Fruit fly (Drosophila melanogaster): ENCODE measurements around the gene for.

The for gene

DNA sequence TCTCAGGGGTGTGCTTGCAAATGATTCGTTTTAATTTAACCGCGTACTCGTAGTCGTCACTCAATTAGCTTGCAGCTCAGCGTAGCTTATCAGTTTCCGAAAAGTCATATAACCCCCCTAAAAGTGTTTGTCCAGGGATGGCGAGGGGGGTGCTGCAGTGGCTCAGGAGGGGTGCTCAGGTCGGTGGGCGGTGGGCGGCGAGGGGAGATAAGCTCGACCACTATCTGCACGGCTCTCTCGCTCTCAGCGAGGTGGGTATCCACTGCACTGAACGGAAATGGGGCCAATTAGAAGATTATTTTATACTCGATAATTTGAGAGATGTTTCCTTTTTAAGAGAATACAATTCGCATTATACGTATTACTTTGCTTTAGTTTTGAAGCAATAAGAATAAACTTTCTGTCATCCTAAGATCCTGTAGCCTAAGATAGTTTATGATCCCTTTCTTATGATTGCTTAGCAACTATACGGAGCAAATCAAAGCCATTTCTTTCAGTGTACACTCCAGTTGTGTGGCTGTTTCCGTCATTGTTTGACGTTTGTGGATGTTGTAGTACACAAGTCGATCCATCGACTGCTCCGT, 83.5 kb downstream of the for start:
- no peak for TF ChIP-seq Sry-δ (GFP tag; optimal IDR thresholded peaks at IDR 0.05)
- TF ChIP-seq CG10274 (GFP tag; optimal IDR thresholded peaks at IDR 0.05) = peak; percentile 29
- TF ChIP-seq CG12299 (tag; optimal IDR thresholded peaks at IDR 0.05) = no peak
- TF ChIP-seq Sry-β (GFP tag; optimal IDR thresholded peaks at IDR 0.05) = no peak
- no peak for TF ChIP-seq CG2875 (GFP tag; optimal IDR thresholded peaks at IDR 0.05)
- peak; percentile 52; the same call in 1 of the 2 replicates for TF ChIP-seq dati (GFP tag; IDR thresholded peaks at IDR 0.05)
- no peak for TF ChIP-seq gcm2 (GFP tag; optimal IDR thresholded peaks at IDR 0.05)
- TF ChIP-seq Opbp (GFP tag; IDR thresholded peaks at IDR 0.05; ENCODE audit: partially characterized antibody) = 0 out of 3 replicates have a peak, but pooled peaks have one; percentile 17
- peak; percentile 29 for TF ChIP-seq Dad (GFP tag; optimal IDR thresholded peaks at IDR 0.05)
- TF ChIP-seq br (optimal IDR thresholded peaks at IDR 0.05) = no peak
- TF ChIP-seq stc (GFP tag; IDR thresholded peaks at IDR 0.05) = peak; percentile 61
- TF ChIP-seq Fer2 (tag; optimal IDR thresholded peaks at IDR 0.05) = peak; percentile 8
- TF ChIP-seq ERR (GFP tag; optimal IDR thresholded peaks at IDR 0.05) = no peak
- TF ChIP-seq onecut (GFP tag; IDR thresholded peaks at IDR 0.05) = peak; percentile 52
- TF ChIP-seq Lpt (GFP tag; optimal IDR thresholded peaks at IDR 0.05) = no peak
- TF ChIP-seq CG9727 (GFP tag; optimal IDR thresholded peaks at IDR 0.05) = peak; percentile 31
- TF ChIP-seq CG4424 (GFP tag; optimal IDR thresholded peaks at IDR 0.05) = peak; percentile 56
- TF ChIP-seq maf-S (GFP tag; optimal IDR thresholded peaks at IDR 0.05) = peak; percentile 45
- no peak for TF ChIP-seq CG9932 (GFP tag; IDR thresholded peaks at IDR 0.05)
- no peak for TF ChIP-seq ash1 (GFP tag; optimal IDR thresholded peaks at IDR 0.05)
- TF ChIP-seq croc (GFP tag; conservative IDR thresholded peaks at IDR 0.05) = peak; percentile 60; the same call in 2 of the 3 replicates
- TF ChIP-seq CG10979 (tag; optimal IDR thresholded peaks at IDR 0.05) = peak; percentile 76
- TF ChIP-seq D19B (GFP tag; optimal IDR thresholded peaks at IDR 0.05) = no peak
- no peak for TF ChIP-seq NC2α (GFP tag; optimal IDR thresholded peaks at IDR 0.05)
- TF ChIP-seq Hr3 (GFP tag; optimal IDR thresholded peaks at IDR 0.05) = peak; percentile 54
- peak; percentile 66; the same call in 1 of the 2 replicates for TF ChIP-seq HLH3B (GFP tag; IDR thresholded peaks at IDR 0.05)
- peak; percentile 81 for TF ChIP-seq CG11093 (GFP tag; IDR thresholded peaks at IDR 0.05)
- no peak for TF ChIP-seq CG3838 (GFP tag; optimal IDR thresholded peaks at IDR 0.05)
- TF ChIP-seq NFAT (GFP tag; IDR thresholded peaks at IDR 0.05) = no peak
- peak; percentile 63 for TF ChIP-seq zf30C (GFP tag; optimal IDR thresholded peaks at IDR 0.05)
- TF ChIP-seq CG18262 (tag; optimal IDR thresholded peaks at IDR 0.05) = peak; percentile 67
- TF ChIP-seq CG1647 (GFP tag; optimal IDR thresholded peaks at IDR 0.05) = no peak
- TF ChIP-seq mld (GFP tag; IDR thresholded peaks at IDR 0.05; ENCODE audit: partially characterized antibody) = no peak
- TF ChIP-seq sc (optimal IDR thresholded peaks at IDR 0.05) = no peak
- peak; percentile 72 for TF ChIP-seq sc (GFP tag; optimal IDR thresholded peaks at IDR 0.05)
- no peak for TF ChIP-seq crp (GFP tag; optimal IDR thresholded peaks at IDR 0.05)
- no peak for TF ChIP-seq Neu2 (GFP tag; optimal IDR thresholded peaks at IDR 0.05; ENCODE audit: borderline replicate concordance)
- no peak for TF ChIP-seq CG43689 (GFP tag; IDR thresholded peaks at IDR 0.05)
- TF ChIP-seq sug (tag; optimal IDR thresholded peaks at IDR 0.05) = peak; percentile 93
- no peak for TF ChIP-seq Kr (GFP tag; optimal IDR thresholded peaks at IDR 0.05)
- peak; percentile 56 for TF ChIP-seq CG17385 (GFP tag; optimal IDR thresholded peaks at IDR 0.05)
- TF ChIP-seq usp (GFP tag; optimal IDR thresholded peaks at IDR 0.05) = no peak
- TF ChIP-seq CG4328 (GFP tag; optimal IDR thresholded peaks at IDR 0.05) = peak; percentile 24
- TF ChIP-seq jigr1 (GFP tag; IDR thresholded peaks at IDR 0.05) = peak; percentile 64; the same call in 1 of the 3 replicates
- TF ChIP-seq CG5953 (GFP tag; IDR thresholded peaks at IDR 0.05) = 0 out of 2 replicates have a peak, but pooled peaks have one; percentile 33
- peak; percentile 99 for TF ChIP-seq crol (GFP tag; IDR thresholded peaks at IDR 0.05)
- no peak for TF ChIP-seq zen2 (GFP tag; IDR thresholded peaks at IDR 0.05; ENCODE audit: partially characterized antibody)
- TF ChIP-seq CG30020 (tag; optimal IDR thresholded peaks at IDR 0.05) = peak; percentile 2
- TF ChIP-seq B-H1 (GFP tag; IDR thresholded peaks at IDR 0.05) = peak; percentile 39; the same call in 2 of the 3 replicates
- TF ChIP-seq D (optimal IDR thresholded peaks at IDR 0.05) = no peak
- no peak for TF ChIP-seq D (GFP tag; optimal IDR thresholded peaks at IDR 0.05)
